Worm (Caenorhabditis elegans) whole organism, early embryonic: Measurements from ENCODE around the gene srx-68.

Experiments
- aly-1 ChIP-seq: sonication (generic microtip); optimal IDR thresholded peaks from 2 replicates; lab custom pipeline; 2016; ENCODE audit warnings: missing genetic modification characterization, missing compliant biosample characterization
- ama-1 ChIP-seq: fragments of 150-350 bp; optimal IDR thresholded peaks from 2 replicates; lab custom pipeline; 2014
- hmbx-1 ChIP-seq: sonication (generic microtip); optimal IDR thresholded peaks from 2 replicates; lab custom pipeline; 2016; ENCODE audit warnings: mild to moderate bottlenecking, missing genetic modification characterization, missing compliant biosample characterization
- pes-1 ChIP-seq: fragments of 200-800 bp; sonication (Bioruptor generic); IDR thresholded peaks from 2 replicates; pipeline ENCODE4 v1.3.6; 2022; ENCODE audit warnings: missing genetic modification reagents, missing genetic modification characterization, missing compliant biosample characterization
- tra-4 ChIP-seq: sonication (generic microtip); optimal IDR thresholded peaks from 2 replicates; lab custom pipeline; 2017; ENCODE audit warnings: missing genetic modification characterization, missing compliant biosample characterization

DNA sequence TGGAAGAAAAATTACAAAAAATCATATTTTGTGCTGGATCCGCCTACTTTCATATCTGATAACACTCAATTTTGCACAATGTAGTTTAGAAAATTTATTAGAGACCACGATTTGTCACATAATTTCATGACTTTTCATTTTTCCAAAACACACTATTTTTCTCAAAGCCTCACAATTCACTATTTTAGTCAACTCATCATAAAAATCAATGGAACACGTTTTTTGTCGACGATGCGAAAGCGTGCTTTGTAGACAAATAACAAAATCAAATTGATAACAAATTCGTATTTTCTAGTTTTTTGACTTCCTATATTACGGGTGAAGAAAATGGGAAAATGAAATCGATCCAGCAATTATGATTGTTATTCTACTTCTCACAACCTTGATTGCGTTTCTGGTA lies 29.3 kb downstream of the srx-68 start, which contains the start of gene cyp-35B2:
- TF ChIP-seq tra-4 (tag; lab: Kevin White, UChicago) (no peak), aly-1 (no peak), hmbx-1 (tag; lab: Kevin White, UChicago) (no peak), pes-1 (no peak), ama-1 (no peak)
